Fruit fly (Drosophila melanogaster): ENCODE results near the gene CG31231.

The CG31231 gene

dm6 chr3R:18694952-18695351 is 29.8 kb downstream of the CG31231 start, which contains the start of gene CG34282:
TSS of gene CG34282 (plus strand) at chr3R:18695252.
- TF ChIP-seq ey (GFP tag; optimal IDR thresholded peaks at IDR 0.05) = no peak
- TF ChIP-seq dsf (GFP tag; optimal IDR thresholded peaks at IDR 0.05; ENCODE audit: borderline replicate concordance) = no peak
- TF ChIP-seq Hr78 (GFP tag; optimal IDR thresholded peaks at IDR 0.05) = no peak
- no peak for TF ChIP-seq Hnf4 (GFP tag; optimal IDR thresholded peaks at IDR 0.05)
- no peak for TF ChIP-seq sage (GFP tag; optimal IDR thresholded peaks at IDR 0.05)
- TF ChIP-seq CrebA (GFP tag; optimal IDR thresholded peaks at IDR 0.05; ENCODE audit: borderline replicate concordance) = no peak
- no peak for TF ChIP-seq dmrt93B (GFP tag; optimal IDR thresholded peaks at IDR 0.05)
- TF ChIP-seq h (GFP tag; optimal IDR thresholded peaks at IDR 0.05) = no peak
- no peak for TF ChIP-seq Myc (optimal IDR thresholded peaks at IDR 0.05)
- no peak for TF ChIP-seq br (GFP tag; optimal IDR thresholded peaks at IDR 0.05)
- no peak for TF ChIP-seq Abd-B (GFP tag; optimal IDR thresholded peaks at IDR 0.05)
- TF ChIP-seq fru (GFP tag; optimal IDR thresholded peaks at IDR 0.05) = no peak
- TF ChIP-seq rgr (GFP tag; optimal IDR thresholded peaks at IDR 0.05) = no peak
- TF ChIP-seq lola (GFP tag; optimal IDR thresholded peaks at IDR 0.05) = no peak
- TF ChIP-seq pan (optimal IDR thresholded peaks at IDR 0.05) = no peak
- TF ChIP-seq Sp1 (GFP tag; optimal IDR thresholded peaks at IDR 0.05) = no peak
- TF ChIP-seq Vsx2 (GFP tag; optimal IDR thresholded peaks at IDR 0.05; ENCODE audit: partially characterized antibody) = no peak
- TF ChIP-seq tai (GFP tag; optimal IDR thresholded peaks at IDR 0.05) = no peak
- no peak for TF ChIP-seq Dif (GFP tag; optimal IDR thresholded peaks at IDR 0.05; ENCODE audit: partially characterized antibody)

dm6 chr3R:18698855-18699569 is 33.9 kb downstream of the CG31231 start:
- TF ChIP-seq Sp1 (GFP tag; optimal IDR thresholded peaks at IDR 0.05) (no peak), jim (GFP tag; optimal IDR thresholded peaks at IDR 0.05) (no peak), Rel (GFP tag; optimal IDR thresholded peaks at IDR 0.05) (no peak), Rel (tag; optimal IDR thresholded peaks at IDR 0.05) (no peak), HLH106 (tag; optimal IDR thresholded peaks at IDR 0.05) (no peak), usp (GFP tag; optimal IDR thresholded peaks at IDR 0.05) (no peak), Hr78 (GFP tag; optimal IDR thresholded peaks at IDR 0.05) (no peak), Mio (GFP tag; optimal IDR thresholded peaks at IDR 0.05) (no peak)

dm6 chr3R:18703514-18703913 is 38.4 kb downstream of the CG31231 start:
- TF ChIP-seq Hnf4 (GFP tag; optimal IDR thresholded peaks at IDR 0.05) (no peak), N (GFP tag; optimal IDR thresholded peaks at IDR 0.05) (no peak), lola (GFP tag; optimal IDR thresholded peaks at IDR 0.05) (no peak), woc (GFP tag; optimal IDR thresholded peaks at IDR 0.05) (no peak), Abd-B (GFP tag; optimal IDR thresholded peaks at IDR 0.05) (no peak), dsf (GFP tag; optimal IDR thresholded peaks at IDR 0.05; ENCODE audit: borderline replicate concordance) (no peak), brk (GFP tag; optimal IDR thresholded peaks at IDR 0.05) (no peak), HLH106 (tag; optimal IDR thresholded peaks at IDR 0.05) (no peak), Dfd (GFP tag; optimal IDR thresholded peaks at IDR 0.05) (no peak), tai (GFP tag; optimal IDR thresholded peaks at IDR 0.05) (no peak), Dif (GFP tag; optimal IDR thresholded peaks at IDR 0.05; ENCODE audit: partially characterized antibody) (no peak), CG9705 (GFP tag; optimal IDR thresholded peaks at IDR 0.05) (no peak), Jra (GFP tag; optimal IDR thresholded peaks at IDR 0.05) (no peak)

- TF ChIP-seq dmrt93B (GFP tag; optimal IDR thresholded peaks at IDR 0.05) (no peak), usp (GFP tag; optimal IDR thresholded peaks at IDR 0.05) (no peak), dl (GFP tag; optimal IDR thresholded peaks at IDR 0.05; ENCODE audit: insufficient read depth in 1 of 2, partially characterized antibody in 2 of 2) (no peak), rgr (GFP tag; optimal IDR thresholded peaks at IDR 0.05) (no peak), dsf (GFP tag; optimal IDR thresholded peaks at IDR 0.05; ENCODE audit: borderline replicate concordance) (no peak), ey (GFP tag; optimal IDR thresholded peaks at IDR 0.05) (no peak), Hr78 (GFP tag; optimal IDR thresholded peaks at IDR 0.05) (no peak), Mio (GFP tag; optimal IDR thresholded peaks at IDR 0.05) (no peak), pan (optimal IDR thresholded peaks at IDR 0.05) (no peak), CrebA (GFP tag; optimal IDR thresholded peaks at IDR 0.05; ENCODE audit: borderline replicate concordance) (no peak), br (GFP tag; optimal IDR thresholded peaks at IDR 0.05) (no peak), OdsH (GFP tag; optimal IDR thresholded peaks at IDR 0.05) (no peak), Hnf4 (GFP tag; optimal IDR thresholded peaks at IDR 0.05) (no peak), N (GFP tag; optimal IDR thresholded peaks at IDR 0.05) (no peak), HLH106 (tag; optimal IDR thresholded peaks at IDR 0.05) (no peak), Abd-B (GFP tag; optimal IDR thresholded peaks at IDR 0.05) (no peak), jim (GFP tag; optimal IDR thresholded peaks at IDR 0.05) (no peak), h (GFP tag; optimal IDR thresholded peaks at IDR 0.05) (no peak), fru (GFP tag; optimal IDR thresholded peaks at IDR 0.05) (no peak)
Observed at dm6 chr3R:18705150-18705549, 40.0 kb downstream of the CG31231 start, which contains the start of the genes ChAT and VAChT. TSS of gene ChAT (plus strand) at chr3R:18705501. TSS of gene VAChT (plus strand) at chr3R:18705501.

All from whole organism, wandering third instar larva.